Fruit fly (Drosophila melanogaster) whole organism, embryonic: ENCODE measurements around the gene CG10513.

Source experiments
- Aef1 ChIP-seq: fragments of 200-800 bp; sonication (Bioruptor generic); IDR thresholded peaks from 3 replicates; pipeline ENCODE4 v1.3.6; 2022; ENCODE audit warnings: missing biosample characterization, missing genetic modification characterization
- Atf-2 ChIP-seq: fragments of 200-800 bp; sonication (Bioruptor generic); optimal IDR thresholded peaks from 2 replicates; lab custom pipeline; 2016; ENCODE audit warnings: missing biosample characterization, missing genetic modification characterization
- B-H1 ChIP-seq: fragments of 200-800 bp; sonication (Bioruptor generic); IDR thresholded peaks from 3 replicates; pipeline ENCODE4 v1.3.6; 2022; ENCODE audit warnings: missing biosample characterization, missing genetic modification characterization
- BEAF-32 ChIP-seq: fragments of 200-800 bp; sonication (Bioruptor generic); optimal IDR thresholded peaks from 3 replicates; lab custom pipeline; 2017; ENCODE audit warnings: missing biosample characterization, missing genetic modification characterization, mild to moderate bottlenecking, moderate library complexity, missing genetic modification reagents
- CG10274 ChIP-seq: fragments of 200-800 bp; sonication (Bioruptor generic); optimal IDR thresholded peaks from 3 replicates; lab custom pipeline; 2017; ENCODE audit warnings: missing biosample characterization, mild to moderate bottlenecking, missing genetic modification characterization
- CG10979 ChIP-seq: fragments of 200-800 bp; sonication (Bioruptor generic); optimal IDR thresholded peaks from 2 replicates; lab custom pipeline; 2018; ENCODE audit warnings: missing biosample characterization, mild to moderate bottlenecking, missing genetic modification characterization, moderate library complexity
- CG12104 ChIP-seq: fragments of 200-800 bp; sonication (Bioruptor generic); optimal IDR thresholded peaks from 3 replicates; lab custom pipeline; 2016; ENCODE audit warnings: missing biosample characterization, missing genetic modification characterization
- CG12769 ChIP-seq: fragments of 200-800 bp; sonication (Bioruptor generic); optimal IDR thresholded peaks from 2 replicates; lab custom pipeline; 2019; ENCODE audit warnings: missing biosample characterization, mild to moderate bottlenecking, missing genetic modification characterization, moderate library complexity
- CG15601 ChIP-seq: fragments of 200-800 bp; sonication (Bioruptor generic); optimal IDR thresholded peaks from 3 replicates; lab custom pipeline; 2019; ENCODE audit warnings: missing biosample characterization, mild to moderate bottlenecking, missing genetic modification characterization, moderate library complexity
- CG15696 ChIP-seq: fragments of 200-800 bp; sonication (Bioruptor generic); optimal IDR thresholded peaks from 2 replicates; lab custom pipeline; 2019; ENCODE audit warnings: missing biosample characterization, mild to moderate bottlenecking, missing genetic modification characterization, moderate library complexity
- CG1647 ChIP-seq: fragments of 200-800 bp; sonication (Bioruptor generic); optimal IDR thresholded peaks from 3 replicates; lab custom pipeline; 2016; ENCODE audit warnings: missing biosample characterization, missing genetic modification characterization
- CG17912 ChIP-seq: fragments of 200-800 bp; sonication (Bioruptor generic); optimal IDR thresholded peaks from 2 replicates; lab custom pipeline; 2018; ENCODE audit warnings: missing biosample characterization, mild to moderate bottlenecking, missing genetic modification characterization
- CG2116 ChIP-seq: fragments of 200-800 bp; sonication (Bioruptor generic); optimal IDR thresholded peaks from 3 replicates; lab custom pipeline; 2018; ENCODE audit warnings: missing biosample characterization, mild to moderate bottlenecking, missing genetic modification characterization
- CG2120 ChIP-seq: fragments of 200-800 bp; sonication (Bioruptor generic); optimal IDR thresholded peaks from 3 replicates; lab custom pipeline; 2016; ENCODE audit warnings: missing biosample characterization, missing genetic modification characterization
- CG2199 ChIP-seq: fragments of 200-800 bp; sonication (Bioruptor generic); IDR thresholded peaks from 3 replicates; pipeline ENCODE4 v1.3.6; 2022; ENCODE audit warnings: missing biosample characterization, missing genetic modification characterization
- CG3838 ChIP-seq: fragments of 200-800 bp; sonication (Bioruptor generic); optimal IDR thresholded peaks from 3 replicates; lab custom pipeline; 2016; ENCODE audit warnings: missing biosample characterization, missing genetic modification characterization
- CG4282 ChIP-seq: fragments of 200-800 bp; sonication (Bioruptor generic); optimal IDR thresholded peaks from 2 replicates; lab custom pipeline; 2016; ENCODE audit warnings: missing biosample characterization, missing genetic modification characterization
- CG6272 ChIP-seq: fragments of 200-800 bp; sonication (Bioruptor generic); IDR thresholded peaks from 2 replicates; pipeline ENCODE4 v1.3.6; 2022; ENCODE audit warnings: missing biosample characterization, missing genetic modification characterization
- CG7556 ChIP-seq: fragments of 200-800 bp; sonication (Bioruptor generic); optimal IDR thresholded peaks from 2 replicates; lab custom pipeline; 2017; ENCODE audit warnings: missing biosample characterization, mild to moderate bottlenecking, missing genetic modification characterization
- CG8765 ChIP-seq: fragments of 200-800 bp; sonication (Bioruptor generic); IDR thresholded peaks from 2 replicates; pipeline ENCODE4 v1.3.6; 2022; ENCODE audit warnings: missing biosample characterization, missing genetic modification characterization
- CG9609 ChIP-seq: fragments of 200-800 bp; sonication (Bioruptor generic); optimal IDR thresholded peaks from 3 replicates; lab custom pipeline; 2016; ENCODE audit warnings: missing biosample characterization, missing genetic modification characterization
- CG9876 ChIP-seq: fragments of 200-800 bp; sonication (Bioruptor generic); optimal IDR thresholded peaks from 2 replicates; lab custom pipeline; 2016; ENCODE audit warnings: missing biosample characterization, missing genetic modification characterization
- CHES-1-like ChIP-seq: fragments of 200-800 bp; sonication (Bioruptor generic); optimal IDR thresholded peaks from 2 replicates; lab custom pipeline; 2016; ENCODE audit warnings: missing biosample characterization, missing genetic modification characterization
- Drgx ChIP-seq: fragments of 200-800 bp; sonication (Bioruptor generic); IDR thresholded peaks from 2 replicates; pipeline ENCODE4 v1.3.6; 2022; ENCODE audit warnings: missing biosample characterization, missing genetic modification characterization
- Ets65A ChIP-seq: fragments of 200-800 bp; sonication (Bioruptor generic); peaks from one replicate; lab custom pipeline; 2016; ENCODE audit warnings: missing biosample characterization, missing genetic modification characterization
- HHEX ChIP-seq: fragments of 200-800 bp; sonication (Bioruptor generic); optimal IDR thresholded peaks from 3 replicates; lab custom pipeline; 2017; ENCODE audit warnings: missing biosample characterization, mild to moderate bottlenecking, missing genetic modification characterization, missing genetic modification reagents
- Sry-δ ChIP-seq: fragments of 200-800 bp; sonication (Bioruptor generic); optimal IDR thresholded peaks from 2 replicates; lab custom pipeline; 2016; ENCODE audit warnings: missing biosample characterization, missing genetic modification characterization
- Ssrp ChIP-seq: fragments of 200-800 bp; sonication (Bioruptor generic); optimal IDR thresholded peaks from 2 replicates; lab custom pipeline; 2018; ENCODE audit warnings: missing biosample characterization, mild to moderate bottlenecking, missing genetic modification characterization, moderate library complexity
- Usf ChIP-seq: fragments of 200-800 bp; sonication (Bioruptor generic); optimal IDR thresholded peaks from 2 replicates; lab custom pipeline; 2017; ENCODE audit warnings: missing genotype, missing biosample characterization, missing genetic modification characterization
- Xbp1 ChIP-seq: fragments of 200-800 bp; sonication (Bioruptor generic); optimal IDR thresholded peaks from 3 replicates; lab custom pipeline; 2016; ENCODE audit warnings: missing biosample characterization, mild to moderate bottlenecking, missing genetic modification characterization
- Xrp1 ChIP-seq: fragments of 200-800 bp; sonication (Bioruptor generic); IDR thresholded peaks from 2 replicates; pipeline ENCODE4 v1.3.6; 2022; ENCODE audit warnings: missing biosample characterization, missing genetic modification characterization
- az2 ChIP-seq: fragments of 200-800 bp; sonication (Bioruptor generic); optimal IDR thresholded peaks from 3 replicates; lab custom pipeline; 2016; ENCODE audit warnings: missing biosample characterization, missing genetic modification characterization
- cas ChIP-seq: fragments of 200-800 bp; sonication (Bioruptor generic); IDR thresholded peaks from 2 replicates; pipeline ENCODE4 v1.3.6; 2022; ENCODE audit warnings: missing biosample characterization, missing genetic modification characterization
- chif ChIP-seq, 2 experiments: fragments of 200-800 bp; sonication (Bioruptor generic); optimal IDR thresholded peaks; 3 replicates each; lab custom pipeline; 2016; ENCODE audit warnings: missing biosample characterization in 2 of 2, missing genetic modification characterization in 2 of 2
- crc ChIP-seq: fragments of 200-800 bp; sonication (Bioruptor generic); optimal IDR thresholded peaks from 2 replicates; lab custom pipeline; 2016; ENCODE audit warnings: missing biosample characterization, missing genetic modification characterization
- cwo ChIP-seq: fragments of 200-800 bp; sonication (Bioruptor generic); optimal IDR thresholded peaks from 3 replicates; lab custom pipeline; 2017; ENCODE audit warnings: missing biosample characterization, missing genetic modification characterization, mild to moderate bottlenecking, moderate library complexity, missing genetic modification reagents
- da ChIP-seq: fragments of 200-800 bp; sonication (Bioruptor generic); optimal IDR thresholded peaks from 2 replicates; lab custom pipeline; 2016; ENCODE audit warnings: missing biosample characterization, missing genetic modification characterization
- dimm ChIP-seq: fragments of 200-800 bp; sonication (Bioruptor generic); IDR thresholded peaks from 2 replicates; pipeline ENCODE4 v1.3.6; 2022; ENCODE audit warnings: missing biosample characterization, missing genetic modification characterization
- fd96Cb ChIP-seq: fragments of 200-800 bp; sonication (Bioruptor generic); optimal IDR thresholded peaks from 2 replicates; lab custom pipeline; 2018; ENCODE audit warnings: missing biosample characterization, mild to moderate bottlenecking, missing genetic modification characterization, moderate library complexity
- ftz-f1 ChIP-seq: fragments of 200-800 bp; sonication (Bioruptor generic); optimal IDR thresholded peaks from 2 replicates; lab custom pipeline; 2016; ENCODE audit warnings: missing biosample characterization, missing genetic modification characterization
- gem ChIP-seq: fragments of 200-800 bp; sonication (Bioruptor generic); optimal IDR thresholded peaks from 2 replicates; lab custom pipeline; 2019; ENCODE audit warnings: missing biosample characterization, mild to moderate bottlenecking, missing genetic modification characterization, moderate library complexity
- ind ChIP-seq: fragments of 200-800 bp; sonication (Bioruptor generic); optimal IDR thresholded peaks from 3 replicates; lab custom pipeline; 2016; ENCODE audit warnings: missing biosample characterization, missing genetic modification characterization
- lmd ChIP-seq: fragments of 200-800 bp; sonication (Bioruptor generic); IDR thresholded peaks from 2 replicates; pipeline ENCODE4 v1.3.6; 2022; ENCODE audit warnings: missing biosample characterization, missing genetic modification characterization
- nau ChIP-seq: fragments of 200-800 bp; sonication (Bioruptor generic); optimal IDR thresholded peaks from 3 replicates; lab custom pipeline; 2017; ENCODE audit warnings: missing biosample characterization, mild to moderate bottlenecking, missing genetic modification characterization, missing genetic modification reagents
- nerfin-2 ChIP-seq: fragments of 200-800 bp; sonication (Bioruptor generic); IDR thresholded peaks from 2 replicates; pipeline ENCODE4 v1.3.6; 2022; ENCODE audit warnings: missing biosample characterization, missing genetic modification characterization; ENCODE audit not compliant: partially characterized antibody
- nmo ChIP-seq: fragments of 200-800 bp; sonication (Bioruptor generic); optimal IDR thresholded peaks from 2 replicates; lab custom pipeline; 2018; ENCODE audit warnings: missing biosample characterization, mild to moderate bottlenecking, missing genetic modification characterization, moderate library complexity
- onecut ChIP-seq: fragments of 200-800 bp; sonication (Bioruptor generic); IDR thresholded peaks from 2 replicates; pipeline ENCODE4 v1.3.6; 2022; ENCODE audit warnings: missing biosample characterization, missing genetic modification characterization
- otp ChIP-seq: fragments of 200-800 bp; sonication (Bioruptor generic); IDR thresholded peaks from 3 replicates; pipeline ENCODE4, ENCODE4 v1.3.6; 2022; ENCODE audit warnings: missing biosample characterization, missing genetic modification characterization
- stc ChIP-seq: fragments of 200-800 bp; sonication (Bioruptor generic); IDR thresholded peaks from 2 replicates; pipeline ENCODE4 v1.3.6; 2022; ENCODE audit warnings: missing biosample characterization, missing genetic modification characterization
- toy ChIP-seq: fragments of 200-800 bp; sonication (Bioruptor generic); IDR thresholded peaks from 2 replicates; pipeline ENCODE4 v1.3.6; 2022; ENCODE audit warnings: missing biosample characterization, missing genetic modification characterization
- usp ChIP-seq: fragments of >200 bp; optimal IDR thresholded peaks from 2 replicates; lab custom pipeline; 2017; ENCODE audit warnings: missing biosample characterization, missing genetic modification characterization

CG10513 gene

dm6 chr3R:25258628-25259240 is 18.3 kb downstream of the CG10513 start, which contains the start of gene CG11857 (continued):
- TF ChIP-seq CG9609 (GFP tag; lab: Kevin White, UChicago) (peak; percentile 98), Xbp1 (peak; percentile 100), nerfin-2 (GFP tag; lab: Robert Waterston, UW) (peak; percentile 99), crc (GFP tag; lab: Kevin White, UChicago) (peak; percentile 95), CG7556 (GFP tag; lab: Kevin White, UChicago) (peak; percentile 96), CG15601 (tag; lab: Kevin White, UChicago) (peak; percentile 96), gem (tag; lab: Kevin White, UChicago) (peak; percentile 99), Usf (GFP tag; lab: Kevin White, UChicago) (peak; percentile 96), Xrp1 (peak; percentile 99), Sry-δ (GFP tag; lab: Kevin White, UChicago) (peak; percentile 99), Aef1 (peak; percentile 99), CG10979 (tag; lab: Kevin White, UChicago) (peak; percentile 95), CG2199 (GFP tag; lab: Robert Waterston, UW) (peak; percentile 99), az2 (peak; percentile 99), CG12769 (tag; lab: Kevin White, UChicago) (peak; percentile 98), da (GFP tag; lab: Kevin White, UChicago) (peak; percentile 95), onecut (GFP tag; lab: Robert Waterston, UW) (peak; percentile 93), CG17912 (peak; percentile 90), CG1647 (GFP tag; lab: Kevin White, UChicago) (peak; percentile 97), CG4282 (peak; percentile 96), HHEX (peak; percentile 96), fd96Cb (tag; lab: Kevin White, UChicago) (peak; percentile 98), CG6272 (GFP tag; lab: Robert Waterston, UW) (peak; percentile 99), CHES-1-like (GFP tag; lab: Kevin White, UChicago) (peak; percentile 97), ind (GFP tag; lab: Kevin White, UChicago) (peak; percentile 99), Drgx (GFP tag; lab: Robert Waterston, UW) (peak; percentile 96), otp (peak; percentile 97), CG3838 (GFP tag; lab: Kevin White, UChicago) (peak; percentile 95), CG9876 (GFP tag; lab: Kevin White, UChicago) (peak; percentile 96), B-H1 (GFP tag; lab: Robert Waterston, UW) (peak; percentile 98), CG2120 (GFP tag; lab: Kevin White, UChicago) (peak; percentile 99), cas (GFP tag; lab: Robert Waterston, UW) (peak; percentile 98), stc (GFP tag; lab: Robert Waterston, UW) (peak; percentile 98), CG12104 (peak; percentile 97), CG15696 (tag; lab: Kevin White, UChicago) (peak; percentile 98), CG2116 (GFP tag; lab: Kevin White, UChicago) (peak; percentile 94), Atf-2 (GFP tag; lab: Kevin White, UChicago) (peak; percentile 97), toy (peak; percentile 97), Ets65A (GFP tag; lab: Kevin White, UChicago) (peak; percentile 100), CG10274 (peak; percentile 81), chif (GFP tag; optimal IDR thresholded peaks at IDR 0.05; lab: Kevin White, UChicago) (peak; percentile 97 to 98), CG8765 (GFP tag; lab: Robert Waterston, UW) (peak; percentile 98), usp (GFP tag; lab: Kevin White, UChicago) (no peak), Ssrp (tag; lab: Kevin White, UChicago) (peak; percentile 99), nau (GFP tag; lab: Kevin White, UChicago) (no peak), lmd (GFP tag; lab: Robert Waterston, UW) (peak; percentile 99), cwo (GFP tag; lab: Kevin White, UChicago) (peak; percentile 90), dimm (GFP tag; lab: Robert Waterston, UW) (peak; percentile 97), nmo (peak; percentile 99), BEAF-32 (peak; percentile 100), ftz-f1 (GFP tag; lab: Kevin White, UChicago) (peak; percentile 91)
